Fruit fly (Drosophila melanogaster): ENCODE results near the gene CG10147.

CG10147 gene

DNA sequence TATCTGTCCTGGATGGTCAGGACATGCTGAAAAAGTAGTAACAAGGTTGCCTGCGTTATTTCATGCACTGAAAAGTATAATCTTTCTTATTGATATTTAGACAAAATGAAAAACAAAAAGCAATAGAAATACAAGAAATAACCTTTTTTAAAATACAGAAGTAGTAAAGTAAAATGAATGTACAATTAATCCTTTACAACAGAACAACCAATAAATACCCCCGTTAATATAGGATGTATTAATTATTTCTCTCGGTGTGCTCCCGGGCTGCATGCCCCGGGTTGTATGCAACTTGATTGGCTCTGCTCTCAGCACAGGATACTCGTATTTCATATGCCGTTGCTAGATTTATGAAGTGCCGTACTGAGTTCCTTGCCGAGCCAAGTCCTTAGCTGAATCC, 10.4 kb upstream of the CG10147 start:
- TF ChIP-seq Pif1B (GFP tag; optimal IDR thresholded peaks at IDR 0.05) (no peak), fd96Ca (GFP tag; IDR thresholded peaks at IDR 0.05) (no peak), CG13204 (GFP tag; optimal IDR thresholded peaks at IDR 0.05) (no peak), CG17806 (tag; optimal IDR thresholded peaks at IDR 0.05) (peak; percentile 3), Ets98B (GFP tag; IDR thresholded peaks at IDR 0.05) (no peak), CG8301 (tag; optimal IDR thresholded peaks at IDR 0.05) (peak; percentile 2), CG8159 (tag; optimal IDR thresholded peaks at IDR 0.05) (peak; percentile 29), CG14655 (GFP tag; optimal IDR thresholded peaks at IDR 0.05) (peak; percentile 9)

dm6 chr3L:6497990-6498389, 9.8 kb upstream of the CG10147 start:
- TF ChIP-seq CG34367 (tag; optimal IDR thresholded peaks at IDR 0.05) (no peak), CG17806 (tag; optimal IDR thresholded peaks at IDR 0.05) (no peak), Snoo (tag; optimal IDR thresholded peaks at IDR 0.05) (no peak), fd96Ca (GFP tag; IDR thresholded peaks at IDR 0.05) (no peak), CG13204 (GFP tag; optimal IDR thresholded peaks at IDR 0.05) (no peak), CG32121 (GFP tag; IDR thresholded peaks at IDR 0.05) (no peak), rn (GFP tag; IDR thresholded peaks at IDR 0.05) (no peak), CG8301 (tag; optimal IDR thresholded peaks at IDR 0.05) (no peak), CG14655 (GFP tag; optimal IDR thresholded peaks at IDR 0.05) (no peak), gl (tag; optimal IDR thresholded peaks at IDR 0.05) (no peak), Pif1B (GFP tag; optimal IDR thresholded peaks at IDR 0.05) (no peak), D1 (tag; optimal IDR thresholded peaks at IDR 0.05) (no peak), CG10348 (GFP tag; IDR thresholded peaks at IDR 0.05) (no peak)

DNA sequence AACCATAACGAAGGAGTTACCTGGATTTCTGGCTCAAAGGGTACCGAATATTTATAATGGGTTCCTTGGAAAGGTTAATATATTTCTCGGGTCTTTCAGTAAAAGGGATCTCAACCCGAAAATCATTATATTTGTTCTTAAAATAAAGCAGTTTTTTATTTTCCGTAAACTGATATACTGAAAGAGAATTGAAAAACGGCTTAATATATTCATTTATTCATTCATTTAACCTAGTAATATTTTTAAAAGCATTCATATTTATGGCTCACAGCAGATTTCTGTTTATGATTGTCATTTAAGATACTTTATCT, 8.7 kb upstream of the CG10147 start:
- TF ChIP-seq CG10348 (GFP tag; IDR thresholded peaks at IDR 0.05) (no peak), CG4496 (GFP tag; IDR thresholded peaks at IDR 0.05) (no peak), Ets98B (GFP tag; IDR thresholded peaks at IDR 0.05) (no peak), CG8159 (tag; optimal IDR thresholded peaks at IDR 0.05) (no peak), Pif1A (GFP tag; optimal IDR thresholded peaks at IDR 0.05) (no peak), CG15710 (tag; optimal IDR thresholded peaks at IDR 0.05) (no peak), CG32121 (GFP tag; IDR thresholded peaks at IDR 0.05) (peak; percentile 63), CG8301 (tag; optimal IDR thresholded peaks at IDR 0.05) (peak; percentile 27), CG9948 (tag; optimal IDR thresholded peaks at IDR 0.05) (peak; percentile 21), D1 (tag; optimal IDR thresholded peaks at IDR 0.05) (no peak), fd96Ca (GFP tag; IDR thresholded peaks at IDR 0.05) (no peak), CG34367 (tag; optimal IDR thresholded peaks at IDR 0.05) (no peak), CG13204 (GFP tag; optimal IDR thresholded peaks at IDR 0.05) (no peak), CG12605 (GFP tag; IDR thresholded peaks at IDR 0.05) (no peak), CG17806 (tag; optimal IDR thresholded peaks at IDR 0.05) (no peak), CG14655 (GFP tag; optimal IDR thresholded peaks at IDR 0.05) (peak; percentile 44)

DNA sequence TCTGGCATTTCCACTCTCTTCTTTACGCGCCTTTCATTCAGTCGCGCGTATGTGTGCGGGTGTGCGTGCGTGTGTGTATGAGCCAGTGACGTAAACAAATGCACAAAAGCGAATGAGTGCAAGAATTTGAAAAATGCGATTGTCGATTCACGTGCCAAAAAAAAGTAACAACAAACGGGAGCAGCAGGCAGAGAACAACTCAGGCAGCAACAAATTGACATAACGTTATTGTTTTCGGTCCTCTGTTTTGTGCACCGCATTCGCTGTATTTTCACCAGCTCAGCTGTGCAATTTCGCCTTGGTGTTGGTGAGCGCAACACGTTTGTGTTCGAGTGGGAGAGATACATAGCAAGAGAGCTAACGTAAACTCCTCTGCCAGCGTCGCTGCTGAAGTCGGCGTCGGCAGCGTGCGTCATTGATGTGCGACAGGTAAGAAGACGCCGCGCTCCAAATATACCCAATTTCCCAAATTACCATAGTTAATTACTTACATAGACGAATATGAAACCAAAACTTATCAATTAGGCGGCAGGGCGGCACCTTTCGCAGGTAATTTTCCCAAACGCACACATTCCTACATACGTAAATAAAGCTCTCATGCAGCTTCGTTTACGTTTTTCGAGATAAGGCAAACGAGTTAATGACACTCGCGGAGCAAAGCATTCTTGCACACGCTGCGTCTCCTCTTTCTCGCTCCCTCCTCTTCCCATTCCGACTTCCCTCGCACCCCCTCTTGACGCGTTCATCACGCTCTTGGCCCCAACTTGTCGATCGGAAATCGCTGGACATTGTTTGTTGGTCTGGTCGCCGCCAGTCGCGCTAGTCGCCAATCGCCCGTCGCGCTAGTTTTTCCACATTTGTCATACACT, 8.1 kb upstream of the CG10147 start:
- TF ChIP-seq CG9948 (tag; optimal IDR thresholded peaks at IDR 0.05) (no peak), CG32121 (GFP tag; IDR thresholded peaks at IDR 0.05) (peak; percentile 50), Ets98B (GFP tag; IDR thresholded peaks at IDR 0.05) (peak; percentile 26; the same call in 1 of the 2 replicates), CG13204 (GFP tag; optimal IDR thresholded peaks at IDR 0.05) (peak; percentile 73), fd96Ca (GFP tag; IDR thresholded peaks at IDR 0.05) (peak; percentile 35; the same call in 1 of the 3 replicates), CG14655 (GFP tag; optimal IDR thresholded peaks at IDR 0.05) (no peak), EcR (GFP tag; optimal IDR thresholded peaks at IDR 0.05) (peak; percentile 78)

DNA sequence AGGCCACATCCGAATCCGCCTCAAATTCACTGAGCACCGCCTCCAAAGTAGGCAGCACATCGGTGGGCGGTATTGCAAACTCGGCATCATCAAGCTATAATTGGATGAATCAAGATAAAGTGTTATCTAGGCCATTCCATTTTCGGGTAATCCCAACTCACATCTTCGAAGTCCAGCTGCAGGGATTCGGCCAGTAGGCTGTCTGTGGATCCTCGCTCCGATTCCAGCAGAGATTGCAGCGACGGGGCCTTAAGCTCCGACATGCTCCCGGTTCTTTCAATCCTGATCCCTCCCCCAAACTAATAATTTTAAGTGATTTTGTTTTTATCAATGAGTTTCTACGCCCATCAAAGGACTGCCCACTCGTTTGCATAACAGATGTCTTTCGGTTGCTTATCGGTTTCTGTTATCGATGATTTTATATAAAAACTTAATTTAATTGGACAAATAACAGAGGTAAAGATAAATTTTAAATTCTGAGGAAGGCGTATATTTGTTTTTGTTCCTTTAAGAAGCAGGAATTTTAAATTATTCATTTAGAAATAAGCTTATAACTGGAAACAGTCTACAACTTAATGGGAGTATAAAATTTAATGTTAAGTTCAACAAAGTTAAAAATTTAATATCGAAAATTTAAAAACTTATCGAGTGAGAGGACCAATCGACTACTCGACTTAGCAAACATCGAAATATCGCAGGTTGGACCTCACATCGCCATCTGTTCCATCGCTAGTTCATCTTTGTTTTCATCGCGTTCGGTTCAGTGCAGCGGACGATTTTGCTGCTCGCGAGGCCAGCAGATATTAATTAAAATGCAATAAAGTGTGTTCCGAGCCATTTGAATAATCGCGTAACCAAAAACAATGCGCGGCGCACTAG, 6.9 kb upstream of the CG10147 start, which contains the start of the genes Vps8 and sfl:
Gene Vps8 (minus strand): TSS at position 370 of the 879 bp plus-strand sequence.
Gene sfl (plus strand): TSS at position 753 of the 879 bp plus-strand sequence.
- TF ChIP-seq CG34367 (tag; optimal IDR thresholded peaks at IDR 0.05) (no peak), CG9948 (tag; optimal IDR thresholded peaks at IDR 0.05) (no peak), CG4496 (GFP tag; IDR thresholded peaks at IDR 0.05) (peak; percentile 60; the same call in 2 of the 3 replicates), CG32121 (GFP tag; IDR thresholded peaks at IDR 0.05) (no peak), CG8159 (tag; optimal IDR thresholded peaks at IDR 0.05) (peak; percentile 52), Pif1A (GFP tag; optimal IDR thresholded peaks at IDR 0.05) (peak; percentile 3), Ets98B (GFP tag; IDR thresholded peaks at IDR 0.05) (peak; percentile 5; the same call in 1 of the 2 replicates)

dm6 chr3L:6482838-6483237, 5.4 kb downstream of the CG10147 start:
- TF ChIP-seq CG10348 (GFP tag; IDR thresholded peaks at IDR 0.05), result 0 out of 2 replicates have a peak, but pooled peaks have one; percentile 45
- peak; percentile 60 for TF ChIP-seq CG9948 (tag; optimal IDR thresholded peaks at IDR 0.05)
- peak; percentile 85 for TF ChIP-seq CG8301 (tag; optimal IDR thresholded peaks at IDR 0.05)
- TF ChIP-seq gl (tag; optimal IDR thresholded peaks at IDR 0.05), result peak; percentile 21
- TF ChIP-seq D1 (tag; optimal IDR thresholded peaks at IDR 0.05), result peak; percentile 44
- peak; percentile 93 for TF ChIP-seq CG32121 (GFP tag; IDR thresholded peaks at IDR 0.05)
- TF ChIP-seq CG14655 (GFP tag; optimal IDR thresholded peaks at IDR 0.05), result peak; percentile 87
- TF ChIP-seq Ets98B (GFP tag; IDR thresholded peaks at IDR 0.05), result peak; percentile 95
- TF ChIP-seq CG15710 (tag; optimal IDR thresholded peaks at IDR 0.05), result peak; percentile 64
- peak; percentile 67 for TF ChIP-seq Pif1B (GFP tag; optimal IDR thresholded peaks at IDR 0.05)
- peak; percentile 68 for TF ChIP-seq CG17806 (tag; optimal IDR thresholded peaks at IDR 0.05)
- TF ChIP-seq CG4496 (GFP tag; IDR thresholded peaks at IDR 0.05), result peak; percentile 94
- peak; percentile 81 for TF ChIP-seq Pif1A (GFP tag; optimal IDR thresholded peaks at IDR 0.05)
- TF ChIP-seq CG34367 (tag; optimal IDR thresholded peaks at IDR 0.05), result peak; percentile 42
- peak; percentile 87 for TF ChIP-seq CG12605 (GFP tag; IDR thresholded peaks at IDR 0.05)
- TF ChIP-seq Snoo (tag; optimal IDR thresholded peaks at IDR 0.05), result peak; percentile 19
- TF ChIP-seq EcR (GFP tag; optimal IDR thresholded peaks at IDR 0.05), result no peak
- TF ChIP-seq rn (GFP tag; IDR thresholded peaks at IDR 0.05), result peak; percentile 86
- TF ChIP-seq fd96Ca (GFP tag; IDR thresholded peaks at IDR 0.05), result peak; percentile 84
- TF ChIP-seq CG13204 (GFP tag; optimal IDR thresholded peaks at IDR 0.05), result no peak
- TF ChIP-seq CG8159 (tag; optimal IDR thresholded peaks at IDR 0.05), result peak; percentile 64
